Worm (Caenorhabditis elegans) whole organism, L2 larva: ENCODE data around the gene smf-3.

Experiments
- C34F6.9 ChIP-seq: fragments of 150-350 bp; optimal IDR thresholded peaks from 2 replicates; lab custom pipeline; 2014; ENCODE audit warnings: missing biosample characterization, missing genetic modification characterization
- F13H6.1 ChIP-seq: sonication (generic microtip); optimal IDR thresholded peaks from 2 replicates; lab custom pipeline; 2016; ENCODE audit warnings: missing genetic modification characterization, missing compliant biosample characterization
- R02D3.7 ChIP-seq: fragments of 150-350 bp; optimal IDR thresholded peaks from 2 replicates; lab custom pipeline; 2014; ENCODE audit warnings: missing biosample characterization, missing genetic modification characterization
- Y55F3AM.14 ChIP-seq: fragments of 200-800 bp; sonication (Bioruptor generic); optimal IDR thresholded peaks from 2 replicates; lab custom pipeline; 2018; ENCODE audit warnings: mild to moderate bottlenecking, missing genetic modification characterization, missing compliant biosample characterization
- ZK546.5 ChIP-seq: sonication (generic microtip); optimal IDR thresholded peaks from 2 replicates; lab custom pipeline; 2017; ENCODE audit warnings: missing biosample characterization, missing genetic modification characterization
- alr-1 ChIP-seq: fragments of 150-350 bp; optimal IDR thresholded peaks from 2 replicates; lab custom pipeline; 2014; ENCODE audit warnings: missing biosample characterization, missing genetic modification characterization
- aly-2 ChIP-seq: fragments of 150-350 bp; optimal IDR thresholded peaks from 2 replicates; lab custom pipeline; 2014; ENCODE audit warnings: missing biosample characterization, missing genetic modification characterization
- ama-1 ChIP-seq: fragments of 150-350 bp; optimal IDR thresholded peaks from 2 replicates; lab custom pipeline; 2018; ENCODE audit warnings: inconsistent platforms
- blmp-1 ChIP-seq: sonication (generic microtip); optimal IDR thresholded peaks from 2 replicates; lab custom pipeline; 2017; ENCODE audit warnings: missing genetic modification characterization, mild to moderate bottlenecking, missing compliant biosample characterization, antibody characterized with exemption, moderate library complexity; ENCODE audit not compliant: insufficient read depth
- crh-2 ChIP-seq: sonication (generic microtip); optimal IDR thresholded peaks from 2 replicates; lab custom pipeline; 2017; ENCODE audit warnings: missing biosample characterization, missing genetic modification characterization
- dmd-4 ChIP-seq: sonication (generic microtip); optimal IDR thresholded peaks from 2 replicates; lab custom pipeline; 2017; ENCODE audit warnings: missing biosample characterization, missing genetic modification characterization
- egl-27 ChIP-seq: sonication (generic microtip); optimal IDR thresholded peaks from 3 replicates; lab custom pipeline; 2017; ENCODE audit warnings: missing biosample characterization, missing genetic modification reagents, missing genetic modification characterization
- elt-1 ChIP-seq: fragments of 150-350 bp; optimal IDR thresholded peaks from 2 replicates; lab custom pipeline; 2014; ENCODE audit warnings: missing biosample characterization, missing genetic modification characterization
- elt-3 ChIP-seq: sonication (generic microtip); optimal IDR thresholded peaks from 2 replicates; lab custom pipeline; 2017; ENCODE audit warnings: missing biosample characterization, missing genetic modification characterization
- fos-1 ChIP-seq: fragments of 150-350 bp; optimal IDR thresholded peaks from 2 replicates; lab custom pipeline; 2014; ENCODE audit warnings: missing biosample characterization, missing genetic modification characterization
- gmeb-1 ChIP-seq: fragments of 150-350 bp; optimal IDR thresholded peaks from 2 replicates; lab custom pipeline; 2014; ENCODE audit warnings: missing biosample characterization, missing genetic modification characterization
- lin-11 ChIP-seq: fragments of 150-350 bp; sonication (generic microtip); optimal IDR thresholded peaks from 2 replicates; lab custom pipeline; 2014; ENCODE audit warnings: missing biosample characterization, missing genetic modification characterization, inconsistent platforms, mixed read lengths
- lin-13 ChIP-seq: fragments of 150-350 bp; optimal IDR thresholded peaks from 2 replicates; lab custom pipeline; 2014; ENCODE audit warnings: missing biosample characterization, missing genetic modification reagents, missing genetic modification characterization
- lin-39 ChIP-seq: fragments of 150-350 bp; optimal IDR thresholded peaks from 2 replicates; lab custom pipeline; 2014; ENCODE audit warnings: missing biosample characterization, missing genetic modification reagents, missing genetic modification characterization
- lsy-2 ChIP-seq, 2 experiments: fragments of 150-350 bp in 1 of 2; sonication (generic microtip) in 1 of 2; optimal IDR thresholded peaks; 2 replicates each; lab custom pipeline; 2014 to 2017; ENCODE audit warnings: missing biosample characterization in 2 of 2, missing genetic modification characterization in 2 of 2
- mab-5 ChIP-seq: fragments of 150-350 bp; optimal IDR thresholded peaks from 2 replicates; lab custom pipeline; 2014; ENCODE audit warnings: missing biosample characterization, missing genetic modification characterization
- mbf-1 ChIP-seq: sonication (generic microtip); optimal IDR thresholded peaks from 2 replicates; lab custom pipeline; 2017; ENCODE audit warnings: missing biosample characterization, missing genetic modification characterization
- mdl-1 ChIP-seq, 2 experiments: fragments of 150-350 bp in 1 of 2; sonication (generic microtip) in 1 of 2; optimal IDR thresholded peaks; 2 replicates each; lab custom pipeline; 2017; ENCODE audit warnings: missing biosample characterization in 2 of 2, missing genetic modification characterization in 2 of 2
- nhr-10 ChIP-seq: sonication (generic microtip); optimal IDR thresholded peaks from 2 replicates; lab custom pipeline; 2017; ENCODE audit warnings: missing biosample characterization, missing genetic modification characterization
- nhr-12 ChIP-seq: fragments of 150-350 bp; optimal IDR thresholded peaks from 2 replicates; lab custom pipeline; 2014; ENCODE audit warnings: missing biosample characterization, missing genetic modification characterization
- nhr-129 ChIP-seq: fragments of 150-350 bp; optimal IDR thresholded peaks from 2 replicates; lab custom pipeline; 2014; ENCODE audit warnings: missing biosample characterization, missing genetic modification characterization
- nhr-21 ChIP-seq: fragments of 150-350 bp; optimal IDR thresholded peaks from 2 replicates; lab custom pipeline; 2014; ENCODE audit warnings: missing biosample characterization, missing genetic modification characterization
- nhr-23 ChIP-seq: fragments of 150-350 bp; optimal IDR thresholded peaks from 2 replicates; lab custom pipeline; 2014; ENCODE audit warnings: missing biosample characterization, missing genetic modification reagents, missing genetic modification characterization
- nhr-25 ChIP-seq: fragments of 150-350 bp; sonication (generic microtip); optimal IDR thresholded peaks from 3 replicates; lab custom pipeline; 2014; ENCODE audit warnings: missing biosample characterization, missing genetic modification characterization
- nhr-6 ChIP-seq: fragments of 150-350 bp; optimal IDR thresholded peaks from 2 replicates; lab custom pipeline; 2014; ENCODE audit warnings: missing biosample characterization, missing genetic modification characterization
- nhr-77 ChIP-seq: fragments of 150-350 bp; optimal IDR thresholded peaks from 2 replicates; lab custom pipeline; 2014; ENCODE audit warnings: missing biosample characterization, missing genetic modification characterization
- peb-1 ChIP-seq: fragments of 150-350 bp; optimal IDR thresholded peaks from 2 replicates; lab custom pipeline; 2014; ENCODE audit warnings: missing biosample characterization, missing genetic modification characterization
- sem-4 ChIP-seq: fragments of 150-350 bp; optimal IDR thresholded peaks from 2 replicates; lab custom pipeline; 2014; ENCODE audit warnings: missing biosample characterization, missing genetic modification reagents, missing genetic modification characterization
- skn-1 ChIP-seq: sonication (generic microtip); optimal IDR thresholded peaks from 2 replicates; lab custom pipeline; 2017; ENCODE audit warnings: missing biosample characterization, missing genetic modification characterization
- sma-3 ChIP-seq: sonication (generic microtip); optimal IDR thresholded peaks from 2 replicates; lab custom pipeline; 2016; ENCODE audit warnings: missing genetic modification reagents, missing genetic modification characterization, missing compliant biosample characterization
- sma-9 ChIP-seq, 2 experiments: fragments of 150-350 bp in 1 of 2; sonication (generic microtip) in 1 of 2; optimal IDR thresholded peaks; 2 replicates each; lab custom pipeline; 2014 to 2016; ENCODE audit warnings: missing genetic modification characterization in 2 of 2, mild to moderate bottlenecking in 1 of 2, missing biosample characterization in 1 of 2, missing compliant biosample characterization in 1 of 2, missing genetic modification reagents in 1 of 2, moderate library complexity in 1 of 2
- snpc-4 ChIP-seq: fragments of 150-350 bp; optimal IDR thresholded peaks from 2 replicates; lab custom pipeline; 2014; ENCODE audit warnings: missing biosample characterization, missing genetic modification characterization
- unc-39 ChIP-seq: fragments of 150-350 bp; optimal IDR thresholded peaks from 2 replicates; lab custom pipeline; 2014; ENCODE audit warnings: missing biosample characterization, missing genetic modification characterization
- unc-55 ChIP-seq: fragments of 150-350 bp; sonication (generic microtip); optimal IDR thresholded peaks from 3 replicates; lab custom pipeline; 2014; ENCODE audit warnings: missing biosample characterization, missing genetic modification reagents, missing genetic modification characterization
- unc-62 ChIP-seq: fragments of 150-350 bp; optimal IDR thresholded peaks from 2 replicates; lab custom pipeline; 2014; ENCODE audit warnings: missing biosample characterization, missing genetic modification reagents, missing genetic modification characterization
- zag-1 ChIP-seq: fragments of 150-350 bp; optimal IDR thresholded peaks from 2 replicates; lab custom pipeline; 2014; ENCODE audit warnings: missing biosample characterization, missing genetic modification characterization
- ztf-1 ChIP-seq: fragments of 200-800 bp; sonication (Bioruptor generic); conservative IDR thresholded peaks from 2 replicates; pipeline ENCODE4 v1.3.6; 2022; ENCODE audit warnings: missing genetic modification characterization, missing compliant biosample characterization
- ztf-4 ChIP-seq: fragments of 150-350 bp; optimal IDR thresholded peaks from 2 replicates; lab custom pipeline; 2014; ENCODE audit warnings: missing biosample characterization, missing genetic modification characterization

smf-3 gene

DNA sequence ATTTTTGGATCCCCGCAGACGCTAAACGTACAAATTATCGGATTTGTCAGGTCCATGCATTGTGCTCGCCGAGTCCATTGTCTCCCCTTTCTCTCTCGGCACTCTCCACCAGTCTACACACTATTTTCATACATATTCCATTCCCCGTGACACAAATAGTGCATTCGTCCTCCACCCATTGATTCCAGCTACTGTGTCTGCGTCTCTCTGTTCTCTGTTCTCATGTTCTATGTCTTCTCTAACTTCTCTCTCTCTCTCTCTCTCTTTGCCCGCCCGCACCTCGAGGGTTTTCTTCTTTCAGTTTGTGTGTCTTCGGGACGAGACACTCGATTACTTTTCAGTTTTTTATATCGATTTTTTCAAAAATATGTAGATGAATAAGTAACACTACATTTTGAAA is 19.0 kb upstream of the smf-3 start:
- no peak for TF ChIP-seq elt-3
- peak; percentile 81 for TF ChIP-seq fos-1 (tag; lab: Kevin White, UChicago)
- peak; percentile 78 for TF ChIP-seq sma-3 (GFP tag; lab: Kevin White, UChicago)
- TF ChIP-seq unc-55 (GFP tag; lab: Kevin White, UChicago): peak; percentile 88
- no peak for TF ChIP-seq nhr-77 (tag; lab: Kevin White, UChicago)
- TF ChIP-seq nhr-21 (tag; lab: Kevin White, UChicago): peak; percentile 72
- TF ChIP-seq lsy-2 (tag; optimal IDR thresholded peaks at IDR 0.05; lab: Kevin White, UChicago): peak; percentile 54 to 88
- TF ChIP-seq mbf-1 (tag; lab: Kevin White, UChicago): no peak
- peak; percentile 59 for TF ChIP-seq sem-4 (tag; lab: Kevin White, UChicago)
- TF ChIP-seq F13H6.1 (tag; lab: Kevin White, UChicago): peak; percentile 83
- TF ChIP-seq lin-39 (tag; lab: Kevin White, UChicago): no peak
- peak; percentile 95 for TF ChIP-seq nhr-129 (tag; lab: Kevin White, UChicago)
- peak; percentile 92 for TF ChIP-seq sma-9 (GFP tag; optimal IDR thresholded peaks at IDR 0.05; lab: Kevin White, UChicago)
- no peak for TF ChIP-seq sma-9 (tag; optimal IDR thresholded peaks at IDR 0.05; lab: Kevin White, UChicago)
- TF ChIP-seq mab-5 (tag; lab: Kevin White, UChicago): peak; percentile 80
- TF ChIP-seq nhr-25 (tag; lab: Kevin White, UChicago): peak; percentile 78
- no peak for TF ChIP-seq elt-1
- no peak for TF ChIP-seq nhr-23 (tag; lab: Kevin White, UChicago)
- peak; percentile 45 for TF ChIP-seq nhr-6 (tag; lab: Kevin White, UChicago)
- TF ChIP-seq egl-27 (tag; lab: Kevin White, UChicago): peak; percentile 67
- no peak for TF ChIP-seq peb-1 (tag; lab: Kevin White, UChicago)
- peak; percentile 30 for TF ChIP-seq blmp-1
- no peak for TF ChIP-seq nhr-10 (tag; lab: Kevin White, UChicago)
- TF ChIP-seq crh-2: peak; percentile 87
- TF ChIP-seq mdl-1 (tag; optimal IDR thresholded peaks at IDR 0.05; lab: Kevin White, UChicago): peak; percentile 64 to 85
- TF ChIP-seq aly-2 (tag; lab: Kevin White, UChicago): no peak
- TF ChIP-seq ztf-4 (tag; lab: Kevin White, UChicago): no peak
- TF ChIP-seq ama-1 (lab: Kevin White, UChicago): peak; percentile 87
- TF ChIP-seq lin-13 (GFP tag; lab: Kevin White, UChicago): peak; percentile 80
- TF ChIP-seq dmd-4 (tag; lab: Kevin White, UChicago): no peak
- TF ChIP-seq snpc-4 (tag; lab: Kevin White, UChicago): peak; percentile 51
- no peak for TF ChIP-seq alr-1 (tag; lab: Kevin White, UChicago)
- TF ChIP-seq zag-1 (tag; lab: Kevin White, UChicago): peak; percentile 79
- no peak for TF ChIP-seq R02D3.7 (tag; lab: Kevin White, UChicago)
- no peak for TF ChIP-seq ZK546.5
- TF ChIP-seq ztf-1 (GFP tag; lab: Robert Waterston, UW): no peak
- no peak for TF ChIP-seq nhr-12 (tag; lab: Kevin White, UChicago)
- TF ChIP-seq lin-11 (tag; lab: Kevin White, UChicago): no peak
- peak; percentile 67 for TF ChIP-seq gmeb-1
- peak; percentile 95 for TF ChIP-seq C34F6.9 (tag; lab: Kevin White, UChicago)
- TF ChIP-seq unc-62: no peak

DNA sequence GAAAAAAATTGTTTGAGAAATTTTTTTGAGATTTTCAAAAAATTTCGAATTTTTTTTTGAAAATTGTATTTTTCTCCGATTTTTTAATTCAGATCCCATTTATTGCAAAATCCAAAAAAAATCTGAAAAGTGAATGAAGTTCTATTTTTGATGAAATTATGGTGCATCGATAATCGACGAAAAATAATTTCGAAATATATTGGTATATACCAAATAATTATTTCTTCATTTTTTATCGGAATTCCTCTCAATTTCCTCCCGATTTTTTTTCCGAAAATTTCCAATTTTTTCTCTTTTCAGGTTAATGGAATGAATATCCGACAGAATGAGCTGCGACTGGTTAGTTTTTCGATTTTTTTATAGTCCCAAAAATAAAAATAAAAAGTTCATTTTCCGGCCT is 17.8 kb upstream of the smf-3 start, which contains the start of gene epg-9:
Gene epg-9, plus strand, starts transcription at position 301 of the 400 bp plus-strand sequence.
- no peak for TF ChIP-seq ama-1 (lab: Kevin White, UChicago)
- TF ChIP-seq Y55F3AM.14 (GFP tag; lab: Kevin White, UChicago): no peak
- no peak for TF ChIP-seq snpc-4 (tag; lab: Kevin White, UChicago)
- no peak for TF ChIP-seq skn-1 (tag; lab: Kevin White, UChicago)
- TF ChIP-seq blmp-1: no peak
- no peak for TF ChIP-seq unc-55 (GFP tag; lab: Kevin White, UChicago)
- no peak for TF ChIP-seq lin-39 (tag; lab: Kevin White, UChicago)
- TF ChIP-seq elt-3: no peak
- no peak for TF ChIP-seq unc-39 (tag; lab: Kevin White, UChicago)
- no peak for TF ChIP-seq lin-11 (tag; lab: Kevin White, UChicago)
- TF ChIP-seq dmd-4 (tag; lab: Kevin White, UChicago): no peak
- TF ChIP-seq nhr-21 (tag; lab: Kevin White, UChicago): no peak
- TF ChIP-seq peb-1 (tag; lab: Kevin White, UChicago): no peak
- no peak for TF ChIP-seq mbf-1 (tag; lab: Kevin White, UChicago)
- no peak for TF ChIP-seq crh-2
- TF ChIP-seq, all 48 proteins: peak for 0
